Worm (Caenorhabditis elegans): Measurements from ENCODE around the gene T03G6.7.

T03G6.7 gene

DNA sequence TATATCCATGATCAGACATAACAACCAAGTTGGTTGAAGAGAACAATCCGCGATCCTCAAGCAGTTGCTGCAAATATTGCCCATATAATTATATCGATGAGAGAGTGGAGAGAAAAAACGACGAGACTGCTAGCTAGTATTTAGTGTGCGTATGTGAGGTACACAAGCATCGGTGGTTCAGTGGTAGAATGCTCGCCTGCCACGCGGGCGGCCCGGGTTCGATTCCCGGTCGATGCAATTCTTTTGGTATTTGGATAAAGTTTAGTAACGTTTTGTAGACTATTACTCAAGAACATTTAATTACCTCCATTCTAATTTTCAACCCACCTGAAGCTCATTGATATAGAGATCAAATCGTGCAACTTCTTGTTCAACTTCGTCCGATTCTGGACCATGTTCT is 19.2 kb downstream of the T03G6.7 start (continued):
- TF ChIP-seq zfh-2 (GFP tag; conservative IDR thresholded peaks at IDR 0.05): no peak
- TF ChIP-seq nfyb-1 (GFP tag; IDR thresholded peaks at IDR 0.05): peak; percentile 85
- peak; percentile 80 for TF ChIP-seq lin-40 (tag; optimal IDR thresholded peaks at IDR 0.05)
- TF ChIP-seq ZK185.1 (tag; optimal IDR thresholded peaks at IDR 0.05; ENCODE audit: poor library complexity, severe bottlenecking): peak; percentile 80
- peak; percentile 69 for TF ChIP-seq attf-5 (GFP tag; optimal IDR thresholded peaks at IDR 0.05)
- TF ChIP-seq nfya-1 (tag; optimal IDR thresholded peaks at IDR 0.05; ENCODE audit: borderline replicate concordance, insufficient read depth): no peak
- peak; percentile 78; the same call in 1 of the 2 replicates for TF ChIP-seq ceh-40 (GFP tag; IDR thresholded peaks at IDR 0.05)
- TF ChIP-seq lsy-27 (tag; optimal IDR thresholded peaks at IDR 0.05; ENCODE audit: borderline replicate concordance, insufficient read depth): peak; percentile 40
- TF ChIP-seq ceh-100 (GFP tag; IDR thresholded peaks at IDR 0.05): peak; percentile 28; the same call in 1 of the 2 replicates
- TF ChIP-seq zim-3 (tag; optimal IDR thresholded peaks at IDR 0.05): peak; percentile 71
- peak; percentile 94 for TF ChIP-seq lin-26 (GFP tag; IDR thresholded peaks at IDR 0.05)
- peak; percentile 82 for TF ChIP-seq D2030.7 (GFP tag; IDR thresholded peaks at IDR 0.05)
- peak; percentile 26; the same call in 1 of the 2 replicates for TF ChIP-seq aptf-3 (GFP tag; IDR thresholded peaks at IDR 0.05)
- TF ChIP-seq F39B2.1 (GFP tag; IDR thresholded peaks at IDR 0.05): no peak
- TF ChIP-seq akir-1 (GFP tag; optimal IDR thresholded peaks at IDR 0.05): no peak
- peak; percentile 32 for TF ChIP-seq snpc-1.1 (tag; optimal IDR thresholded peaks at IDR 0.05; ENCODE audit: insufficient read depth)
- peak; percentile 69 for TF ChIP-seq tbx-9 (tag; optimal IDR thresholded peaks at IDR 0.05; ENCODE audit: borderline replicate concordance)
- TF ChIP-seq let-526 (GFP tag; IDR thresholded peaks at IDR 0.05): 0 out of 2 replicates have a peak, but pooled peaks have one; percentile 26
- peak; percentile 36 to 57 for TF ChIP-seq let-607 (tag; optimal IDR thresholded peaks at IDR 0.05)
- peak; percentile 90 for TF ChIP-seq pbrm-1 (GFP tag; IDR thresholded peaks at IDR 0.05)
- peak; percentile 82 for TF ChIP-seq ztf-26 (tag; optimal IDR thresholded peaks at IDR 0.05)
- TF ChIP-seq ets-4 (GFP tag; optimal IDR thresholded peaks at IDR 0.05): no peak
- 0 out of 2 replicates have a peak, but pooled peaks have one; percentile 26 for TF ChIP-seq F37B4.10 (GFP tag; IDR thresholded peaks at IDR 0.05)
- TF ChIP-seq K12H6.12 (tag; optimal IDR thresholded peaks at IDR 0.05): peak; percentile 53
- TF ChIP-seq lin-35 (GFP tag; optimal IDR thresholded peaks at IDR 0.05): peak in 1 of 3 experiments; percentile 67
- TF ChIP-seq B0261.1 (tag; optimal IDR thresholded peaks at IDR 0.05): peak; percentile 97
- peak; percentile 40 for TF ChIP-seq mcd-1 (GFP tag; IDR thresholded peaks at IDR 0.05)
- peak; percentile 44; the same call in 1 of the 2 replicates for TF ChIP-seq Y53F4B.3 (GFP tag; IDR thresholded peaks at IDR 0.05)
- no peak for TF ChIP-seq Y79H2A.3 (GFP tag; conservative IDR thresholded peaks at IDR 0.05)
- peak; percentile 16; the same call in 1 of the 2 replicates for TF ChIP-seq F33H1.4 (GFP tag; IDR thresholded peaks at IDR 0.05)
- TF ChIP-seq nhr-27 (tag; optimal IDR thresholded peaks at IDR 0.05): no peak
- TF ChIP-seq aptf-2 (GFP tag; conservative IDR thresholded peaks at IDR 0.05): no peak
- TF ChIP-seq rcor-1 (GFP tag; IDR thresholded peaks at IDR 0.05): peak; percentile 78
- peak; percentile 20 for TF ChIP-seq B0035.1 (tag; optimal IDR thresholded peaks at IDR 0.05)
- no peak for TF ChIP-seq madf-8 (GFP tag; conservative IDR thresholded peaks at IDR 0.05)
- TF ChIP-seq hmg-20 (GFP tag; IDR thresholded peaks at IDR 0.05): peak; percentile 70; the same call in 1 of the 2 replicates
- peak; percentile 86 for TF ChIP-seq F23B12.7 (tag; optimal IDR thresholded peaks at IDR 0.05; ENCODE audit: insufficient read depth)

DNA sequence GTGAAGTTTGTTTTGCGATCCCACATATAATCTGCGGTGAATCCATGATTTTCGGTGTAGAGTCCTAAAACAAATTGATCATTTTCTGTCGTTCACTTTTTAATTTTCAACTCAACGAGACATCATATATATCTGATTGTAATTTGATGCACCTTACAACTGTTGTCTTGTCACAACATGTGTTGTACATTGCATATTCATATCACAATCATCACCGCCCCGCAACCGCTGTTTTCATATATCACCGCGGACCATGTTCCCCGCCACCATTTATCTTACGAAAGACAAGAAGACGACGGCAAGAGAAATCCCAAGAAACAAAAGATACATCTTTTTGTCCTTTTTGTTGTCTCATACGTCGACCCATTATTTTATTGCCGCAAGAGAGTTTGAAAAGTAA is 20.3 kb downstream of the T03G6.7 start:
- no peak for TF ChIP-seq hmg-20 (GFP tag; IDR thresholded peaks at IDR 0.05)

All from whole organism, young adult.